Fruit fly (Drosophila melanogaster) whole organism: ENCODE measurements around the gene CG5062.

ENCODE experiments used
- CG8478 ChIP-seq: fragments of >200 bp; optimal IDR thresholded peaks from 2 replicates; lab custom pipeline; 2018; ENCODE audit warnings: inconsistent platforms
- EcR ChIP-seq, 2 experiments: fragments of >200 bp; optimal IDR thresholded peaks; 2 replicates each; lab custom pipeline; 2017; ENCODE audit warnings: missing biosample characterization in 2 of 2, missing genetic modification characterization in 2 of 2, missing genetic modification reagents in 2 of 2
- psq ChIP-seq: fragments of >200 bp; optimal IDR thresholded peaks from 2 replicates; lab custom pipeline; 2017
- usp ChIP-seq: fragments of >200 bp; optimal IDR thresholded peaks from 2 replicates; lab custom pipeline; 2017; ENCODE audit warnings: missing biosample characterization, missing genetic modification characterization, mixed read lengths

DNA sequence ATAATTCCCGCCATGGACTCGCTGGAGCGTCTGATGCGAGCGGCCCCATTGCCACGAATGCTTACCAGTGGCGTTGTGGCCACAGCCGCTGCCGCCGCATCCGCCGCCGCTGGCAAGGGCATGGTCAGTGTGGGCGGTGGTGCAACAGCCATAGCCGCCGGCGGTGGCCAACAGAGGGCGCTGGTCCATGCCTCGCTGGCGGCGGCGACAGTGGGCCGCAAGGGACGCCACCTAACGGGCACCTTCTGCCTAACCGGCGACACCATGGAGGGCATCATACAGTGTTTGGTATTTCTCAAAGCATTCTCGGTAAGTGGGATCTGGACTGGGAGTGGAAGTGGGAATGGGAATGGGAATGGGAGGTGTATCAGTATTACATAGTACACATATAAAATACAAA lies 5.0 kb upstream of the CG5062 start:
- TF ChIP-seq psq (no peak), CG8478 (no peak), usp (GFP tag; lab: Kevin White, UChicago) (no peak), EcR (GFP tag; optimal IDR thresholded peaks at IDR 0.05; lab: Kevin White, UChicago) (no peak)
